Worm (Caenorhabditis elegans) whole organism, midembryonic: ENCODE results near the gene gcy-32.

Experiments used
- T22C8.4 ChIP-seq: fragments of 200-800 bp; sonication (Bioruptor generic); IDR thresholded peaks from 2 replicates; pipeline ENCODE4 v1.3.6; 2022; ENCODE audit warnings: missing genetic modification characterization, missing compliant biosample characterization
- ref-1 ChIP-seq: fragments of 200-800 bp; sonication (Bioruptor generic); conservative IDR thresholded peaks from 2 replicates; pipeline ENCODE4 v1.3.6; 2022; ENCODE audit warnings: missing genetic modification reagents, missing genetic modification characterization, missing compliant biosample characterization
- tab-1 ChIP-seq: fragments of 200-800 bp; sonication (Bioruptor generic); IDR thresholded peaks from 2 replicates; pipeline ENCODE4 v1.3.6; 2022; ENCODE audit warnings: missing genetic modification characterization, missing compliant biosample characterization
- ztf-23 ChIP-seq: fragments of 200-800 bp; sonication (Bioruptor generic); IDR thresholded peaks from 2 replicates; pipeline ENCODE4 v1.3.6; 2022; ENCODE audit warnings: missing genetic modification reagents, missing genetic modification characterization, missing compliant biosample characterization
- ztf-29 ChIP-seq: fragments of 200-800 bp; sonication (Bioruptor generic); IDR thresholded peaks from 2 replicates; pipeline ENCODE4 v1.3.6; 2022; ENCODE audit warnings: missing genetic modification reagents, missing genetic modification characterization, missing compliant biosample characterization

ce11 chrV:13920730-13921129 lies 5.4 kb upstream of the gcy-32 start, which contains the start of gene srx-42:
- TF ChIP-seq ztf-29 (GFP tag; lab: Robert Waterston, UW) (no peak), ref-1 (no peak), tab-1 (GFP tag; lab: Robert Waterston, UW) (no peak), ztf-23 (GFP tag; lab: Robert Waterston, UW) (no peak), T22C8.4 (no peak)
